Fruit fly (Drosophila melanogaster) whole organism, embryonic: ENCODE data around the gene GNBP1.
A peak's percentile ranks its signal among the peaks of the same experiment; 100 is the strongest.

Experiments used
- Atf6 ChIP-seq: fragments of 200-800 bp; sonication (Bioruptor generic); IDR thresholded peaks from 2 replicates; pipeline ENCODE4 v1.3.6; 2022; ENCODE audit warnings: missing biosample characterization, missing genetic modification characterization
- C15 ChIP-seq: fragments of 200-800 bp; sonication (Bioruptor generic); IDR thresholded peaks from 3 replicates; pipeline ENCODE4 v1.3.6; 2022; ENCODE audit warnings: missing biosample characterization, missing genetic modification characterization
- CG10147 ChIP-seq: fragments of 200-800 bp; sonication (Bioruptor generic); optimal IDR thresholded peaks from 2 replicates; lab custom pipeline; 2019; ENCODE audit warnings: missing biosample characterization, mild to moderate bottlenecking, missing genetic modification characterization, moderate library complexity
- CG10209 ChIP-seq: fragments of 200-800 bp; sonication (Bioruptor generic); optimal IDR thresholded peaks from 3 replicates; lab custom pipeline; 2017; ENCODE audit warnings: missing biosample characterization, mild to moderate bottlenecking, missing genetic modification characterization, missing genetic modification reagents
- CG10654 ChIP-seq: fragments of 200-800 bp; sonication (Bioruptor generic); optimal IDR thresholded peaks from 2 replicates; lab custom pipeline; 2016; ENCODE audit warnings: missing biosample characterization, missing genetic modification characterization
- CG12236 ChIP-seq: fragments of 200-800 bp; sonication (Bioruptor generic); optimal IDR thresholded peaks from 2 replicates; lab custom pipeline; 2016; ENCODE audit warnings: missing biosample characterization, missing genetic modification characterization
- CG13624 ChIP-seq: fragments of 200-800 bp; sonication (Bioruptor generic); optimal IDR thresholded peaks from 2 replicates; lab custom pipeline; 2016; ENCODE audit warnings: missing biosample characterization, missing genetic modification characterization
- CG14860 ChIP-seq: fragments of 200-800 bp; sonication (Bioruptor generic); IDR thresholded peaks from 3 replicates; pipeline ENCODE4 v1.3.6; 2022; ENCODE audit warnings: missing biosample characterization, missing genetic modification characterization; ENCODE audit not compliant: partially characterized antibody
- CG16815 ChIP-seq: fragments of 200-800 bp; sonication (Bioruptor generic); optimal IDR thresholded peaks from 3 replicates; lab custom pipeline; 2017; ENCODE audit warnings: missing biosample characterization, mild to moderate bottlenecking, missing genetic modification characterization
- CG17328 ChIP-seq: fragments of 200-800 bp; sonication (Bioruptor generic); IDR thresholded peaks from 2 replicates; pipeline ENCODE4 v1.3.6; 2022; ENCODE audit warnings: missing biosample characterization, missing genetic modification characterization
- CG18764 ChIP-seq: fragments of 200-800 bp; sonication (Bioruptor generic); optimal IDR thresholded peaks from 3 replicates; lab custom pipeline; 2016; ENCODE audit warnings: missing biosample characterization, missing genetic modification characterization
- CG2120 ChIP-seq: fragments of 200-800 bp; sonication (Bioruptor generic); optimal IDR thresholded peaks from 3 replicates; lab custom pipeline; 2016; ENCODE audit warnings: missing biosample characterization, missing genetic modification characterization
- CG2889 ChIP-seq: fragments of 200-800 bp; sonication (Bioruptor generic); IDR thresholded peaks from 3 replicates; pipeline ENCODE4 v1.3.6; 2022; ENCODE audit warnings: missing biosample characterization, missing genetic modification characterization
- CG30020 ChIP-seq: fragments of 200-800 bp; optimal IDR thresholded peaks from 2 replicates; lab custom pipeline; 2019; ENCODE audit warnings: missing biosample characterization, mild to moderate bottlenecking, missing genetic modification characterization, moderate library complexity
- CG31365 ChIP-seq: fragments of 200-800 bp; sonication (Bioruptor generic); optimal IDR thresholded peaks from 2 replicates; lab custom pipeline; 2018; ENCODE audit warnings: missing biosample characterization, mild to moderate bottlenecking, missing genetic modification characterization
- CG5180 ChIP-seq: fragments of 200-800 bp; sonication (Bioruptor generic); optimal IDR thresholded peaks from 3 replicates; lab custom pipeline; 2017; ENCODE audit warnings: missing biosample characterization, missing genetic modification characterization, mild to moderate bottlenecking, moderate library complexity, missing genetic modification reagents
- CG7928 ChIP-seq: fragments of 200-800 bp; sonication (Bioruptor generic); optimal IDR thresholded peaks from 2 replicates; lab custom pipeline; 2017; ENCODE audit warnings: missing biosample characterization, mild to moderate bottlenecking, missing genetic modification characterization
- CG8944 ChIP-seq: fragments of 200-800 bp; sonication (Bioruptor generic); optimal IDR thresholded peaks from 3 replicates; lab custom pipeline; 2016; ENCODE audit warnings: missing biosample characterization, missing genetic modification characterization
- Dip2 ChIP-seq: fragments of 200-800 bp; sonication (Bioruptor generic); IDR thresholded peaks from 2 replicates; pipeline ENCODE4 v1.3.6; 2022; ENCODE audit warnings: missing biosample characterization, missing genetic modification characterization
- Dll ChIP-seq: fragments of 200-800 bp; sonication (Bioruptor generic); IDR thresholded peaks from 4 replicates; pipeline ENCODE4 v1.3.6; 2022; ENCODE audit warnings: missing biosample characterization, missing genetic modification characterization; ENCODE audit not compliant: partially characterized antibody
- Eip74EF ChIP-seq, 2 experiments: fragments of 200-800 bp in 1 of 2; fragments of >200 bp in 1 of 2; sonication (Bioruptor generic) in 1 of 2; optimal IDR thresholded peaks; 2 replicates each; lab custom pipeline; 2017 to 2019; ENCODE audit warnings: missing biosample characterization in 2 of 2, missing genetic modification characterization in 2 of 2, mild to moderate bottlenecking in 1 of 2, moderate library complexity in 1 of 2
- Fer1 ChIP-seq: fragments of 200-800 bp; sonication (Bioruptor generic); optimal IDR thresholded peaks from 2 replicates; lab custom pipeline; 2017; ENCODE audit warnings: missing biosample characterization, mild to moderate bottlenecking, missing genetic modification characterization
- HLH4C ChIP-seq: fragments of 200-800 bp; sonication (Bioruptor generic); IDR thresholded peaks from 3 replicates; pipeline ENCODE4 v1.3.6; 2022; ENCODE audit warnings: missing biosample characterization, missing genetic modification characterization; ENCODE audit not compliant: partially characterized antibody
- Hmx ChIP-seq: fragments of 200-800 bp; sonication (Bioruptor generic); optimal IDR thresholded peaks from 2 replicates; lab custom pipeline; 2016; ENCODE audit warnings: missing biosample characterization, missing genetic modification characterization
- Med ChIP-seq: fragments of 200-800 bp; sonication (Bioruptor generic); peaks from one replicate; lab custom pipeline; 2016; ENCODE audit warnings: missing biosample characterization, missing genetic modification characterization, mild to moderate bottlenecking, inconsistent platforms, moderate library complexity
- Poxn ChIP-seq: fragments of 200-800 bp; sonication (Bioruptor generic); IDR thresholded peaks from 2 replicates; pipeline ENCODE4 v1.3.6; 2022; ENCODE audit warnings: missing biosample characterization, missing genetic modification characterization
- Side ChIP-seq: fragments of 200-800 bp; sonication (Bioruptor generic); optimal IDR thresholded peaks from 2 replicates; lab custom pipeline; 2016; ENCODE audit warnings: missing biosample characterization, missing genetic modification characterization
- Spps ChIP-seq: fragments of 200-800 bp; sonication (Bioruptor generic); optimal IDR thresholded peaks from 2 replicates; lab custom pipeline; 2018; ENCODE audit warnings: missing biosample characterization, mild to moderate bottlenecking, missing genetic modification characterization
- Trl ChIP-seq, 3 experiments: fragments of >200 bp in 2 of 3; fragments of 200-800 bp in 1 of 3; sonication (Bioruptor generic) in 1 of 3; optimal IDR thresholded peaks; 2 replicates in 1 of 3; 3 replicates in 2 of 3; lab custom pipeline; 2016 to 2017; ENCODE audit warnings: missing biosample characterization in 1 of 3, missing genetic modification characterization in 1 of 3
- Vsx1 ChIP-seq: fragments of 200-800 bp; sonication (Bioruptor generic); optimal IDR thresholded peaks from 2 replicates; lab custom pipeline; 2017; ENCODE audit warnings: missing biosample characterization, mild to moderate bottlenecking, missing genetic modification characterization, missing genetic modification reagents
- Xrp1 ChIP-seq: fragments of 200-800 bp; sonication (Bioruptor generic); IDR thresholded peaks from 2 replicates; pipeline ENCODE4 v1.3.6; 2022; ENCODE audit warnings: missing biosample characterization, missing genetic modification characterization
- al ChIP-seq: fragments of 200-800 bp; sonication (Bioruptor generic); IDR thresholded peaks from 2 replicates; pipeline ENCODE4 v1.3.6; 2022; ENCODE audit warnings: missing biosample characterization, missing genetic modification characterization
- ci ChIP-seq: fragments of 200-800 bp; sonication (Bioruptor generic); IDR thresholded peaks from 3 replicates; pipeline ENCODE4 v1.3.6; 2022; ENCODE audit warnings: missing biosample characterization, missing genetic modification characterization
- crc ChIP-seq: fragments of 200-800 bp; sonication (Bioruptor generic); optimal IDR thresholded peaks from 2 replicates; lab custom pipeline; 2016; ENCODE audit warnings: missing biosample characterization, missing genetic modification characterization
- en ChIP-seq: fragments of 200-800 bp; sonication (Bioruptor generic); optimal IDR thresholded peaks from 2 replicates; lab custom pipeline; 2016; ENCODE audit warnings: missing biosample characterization, missing genetic modification characterization
- ewg ChIP-seq: fragments of 200-800 bp; sonication (Bioruptor generic); optimal IDR thresholded peaks from 3 replicates; lab custom pipeline; 2017; ENCODE audit warnings: mild to moderate bottlenecking, missing biosample characterization, missing genetic modification reagents, missing genetic modification characterization
- gce ChIP-seq: fragments of 200-800 bp; sonication (Bioruptor generic); IDR thresholded peaks from 3 replicates; pipeline ENCODE4 v1.3.6; 2022; ENCODE audit warnings: missing biosample characterization, missing genetic modification characterization
- gem ChIP-seq: fragments of 200-800 bp; sonication (Bioruptor generic); optimal IDR thresholded peaks from 2 replicates; lab custom pipeline; 2019; ENCODE audit warnings: missing biosample characterization, mild to moderate bottlenecking, missing genetic modification characterization, moderate library complexity
- ind ChIP-seq: fragments of 200-800 bp; sonication (Bioruptor generic); optimal IDR thresholded peaks from 3 replicates; lab custom pipeline; 2016; ENCODE audit warnings: missing biosample characterization, missing genetic modification characterization
- inv ChIP-seq: fragments of 200-800 bp; sonication (Bioruptor generic); IDR thresholded peaks from 2 replicates; pipeline ENCODE4 v1.3.6; 2022; ENCODE audit warnings: missing biosample characterization, missing genetic modification characterization; ENCODE audit not compliant: partially characterized antibody
- nau ChIP-seq: fragments of 200-800 bp; sonication (Bioruptor generic); optimal IDR thresholded peaks from 3 replicates; lab custom pipeline; 2017; ENCODE audit warnings: missing biosample characterization, mild to moderate bottlenecking, missing genetic modification characterization, missing genetic modification reagents
- nmo ChIP-seq: fragments of 200-800 bp; sonication (Bioruptor generic); optimal IDR thresholded peaks from 2 replicates; lab custom pipeline; 2018; ENCODE audit warnings: missing biosample characterization, mild to moderate bottlenecking, missing genetic modification characterization, moderate library complexity
- sisA ChIP-seq: fragments of 200-800 bp; sonication (Bioruptor generic); IDR thresholded peaks from 2 replicates; pipeline ENCODE4 v1.3.6; 2022; ENCODE audit warnings: missing biosample characterization, missing genetic modification characterization
- slou ChIP-seq: fragments of 200-800 bp; sonication (Bioruptor generic); optimal IDR thresholded peaks from 3 replicates; lab custom pipeline; 2016; ENCODE audit warnings: missing biosample characterization, missing genetic modification characterization
- sob ChIP-seq: fragments of 200-800 bp; sonication (Bioruptor generic); IDR thresholded peaks from 2 replicates; pipeline ENCODE4 v1.3.6; 2022; ENCODE audit warnings: missing biosample characterization, missing genetic modification characterization
- sqz ChIP-seq: fragments of 200-800 bp; sonication (Bioruptor generic); optimal IDR thresholded peaks from 3 replicates; lab custom pipeline; 2018; ENCODE audit warnings: missing biosample characterization, mild to moderate bottlenecking, missing genetic modification characterization
- vvl ChIP-seq: fragments of 200-800 bp; sonication (Bioruptor generic); IDR thresholded peaks from 2 replicates; pipeline ENCODE4 v1.3.6; 2022; ENCODE audit warnings: missing biosample characterization, missing genetic modification characterization
- wdn ChIP-seq: fragments of 200-800 bp; sonication (Bioruptor generic); IDR thresholded peaks from 2 replicates; pipeline ENCODE4 v1.3.6; 2022; ENCODE audit warnings: missing biosample characterization, missing genetic modification characterization
- zf30C ChIP-seq: fragments of 200-800 bp; sonication (Bioruptor generic); optimal IDR thresholded peaks from 3 replicates; lab custom pipeline; 2018; ENCODE audit warnings: missing biosample characterization, mild to moderate bottlenecking, missing genetic modification characterization

The GNBP1 gene

dm6 chr3L:18681550-18682217 is 6.1 kb downstream of the GNBP1 start, which contains the start of the genes Sgf11 and CG32202 (continued):
- TF ChIP-seq sqz (GFP tag; lab: Kevin White, UChicago) (no peak), CG17328 (GFP tag; lab: Robert Waterston, UW) (peak; percentile 51; the same call in 1 of the 2 replicates), CG30020 (peak; percentile 73), CG13624 (GFP tag; lab: Kevin White, UChicago) (no peak), CG16815 (GFP tag; lab: Kevin White, UChicago) (peak; percentile 47), CG12236 (GFP tag; lab: Kevin White, UChicago) (no peak), crc (no peak), sob (no peak), CG10209 (peak; percentile 74), gem (tag; lab: Kevin White, UChicago) (peak; percentile 86), Atf6 (peak; percentile 56), Poxn (no peak), Dll (no peak), gce (GFP tag; lab: Robert Waterston, UW) (no peak), slou (no peak), CG14860 (GFP tag; lab: Robert Waterston, UW) (no peak), wdn (GFP tag; lab: Robert Waterston, UW) (no peak), ci (peak; percentile 53; the same call in 1 of the 3 replicates), vvl (GFP tag; lab: Robert Waterston, UW) (no peak; the same call in none of the 2 replicates), Xrp1 (GFP tag; lab: Robert Waterston, UW) (peak; percentile 56), Med (GFP tag; lab: Kevin White, UChicago) (peak; percentile 71), en (GFP tag; lab: Kevin White, UChicago) (no peak), CG5180 (GFP tag; lab: Kevin White, UChicago) (no peak), CG2889 (no peak), ind (GFP tag; lab: Kevin White, UChicago) (peak; percentile 59), Fer1 (GFP tag; lab: Kevin White, UChicago) (peak; percentile 25), CG18764 (GFP tag; lab: Kevin White, UChicago) (peak; percentile 6), C15 (GFP tag; lab: Robert Waterston, UW) (no peak), zf30C (GFP tag; lab: Kevin White, UChicago) (no peak), CG10147 (peak; percentile 59), CG10654 (GFP tag; lab: Kevin White, UChicago) (peak; percentile 23), Eip74EF (GFP tag; optimal IDR thresholded peaks at IDR 0.05; lab: Kevin White, UChicago) (peak in 1 of 2 experiments; percentile 26), CG8944 (GFP tag; lab: Kevin White, UChicago) (peak; percentile 5), Hmx (GFP tag; lab: Kevin White, UChicago) (no peak), Side (GFP tag; lab: Kevin White, UChicago) (no peak), inv (GFP tag; lab: Robert Waterston, UW) (no peak), sisA (no peak; the same call in 1 of the 2 replicates), Dip2 (no peak), ewg (GFP tag; lab: Kevin White, UChicago) (peak; percentile 11), nau (GFP tag; lab: Kevin White, UChicago) (no peak), CG31365 (tag; lab: Kevin White, UChicago) (no peak), al (GFP tag; lab: Robert Waterston, UW) (0 out of 2 replicates have a peak, but pooled peaks have one; percentile 17), CG7928 (no peak), nmo (GFP tag; lab: Kevin White, UChicago) (peak; percentile 85), Spps (tag; lab: Kevin White, UChicago) (no peak), HLH4C (GFP tag; lab: Robert Waterston, UW) (no peak), Trl (optimal IDR thresholded peaks at IDR 0.05; lab: Kevin White, UChicago) (no peak), Trl (GFP tag; optimal IDR thresholded peaks at IDR 0.05; lab: Kevin White, UChicago) (no peak), Vsx1 (GFP tag; lab: Kevin White, UChicago) (no peak), CG2120 (GFP tag; lab: Kevin White, UChicago) (peak; percentile 63)
